Worm (Caenorhabditis elegans): ENCODE results near the gene tni-3.

Gene tni-3

DNA sequence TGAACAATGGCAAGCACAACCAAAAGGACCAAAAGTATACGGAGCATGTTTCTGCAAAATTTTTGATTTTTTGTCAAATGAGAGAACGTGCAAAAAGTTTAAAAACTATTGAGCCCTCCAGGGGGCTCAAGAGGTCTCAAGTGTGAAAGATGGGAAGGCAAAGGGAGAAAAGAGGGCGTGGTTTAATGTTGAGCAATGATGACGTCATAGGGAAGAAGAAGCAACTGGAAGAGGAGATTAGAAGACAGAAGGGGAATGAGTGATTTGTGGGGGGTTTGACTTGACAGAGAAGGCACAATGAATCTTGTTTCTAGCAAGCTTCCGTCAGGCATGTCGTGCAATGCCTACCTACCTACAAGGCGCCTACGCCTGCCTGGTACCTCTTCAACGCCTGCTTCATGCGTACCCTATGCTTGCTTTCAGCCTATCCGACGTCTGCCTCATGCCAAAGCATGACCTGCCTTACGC, 13.6 kb downstream of the tni-3 start, which contains the start of gene T20B3.14:
Gene T20B3.14 (minus strand): TSS at position 51 of the 468 bp plus-strand sequence.
- TF ChIP-seq zag-1 (tag; optimal IDR thresholded peaks at IDR 0.05): no peak
- TF ChIP-seq sma-3 (GFP tag; optimal IDR thresholded peaks at IDR 0.05): no peak
- TF ChIP-seq ceh-16 (tag; optimal IDR thresholded peaks at IDR 0.05): no peak
- peak; percentile 39 for TF ChIP-seq unc-55 (GFP tag; optimal IDR thresholded peaks at IDR 0.05)
- TF ChIP-seq ceh-82 (tag; optimal IDR thresholded peaks at IDR 0.05): no peak
- TF ChIP-seq lin-13 (GFP tag; optimal IDR thresholded peaks at IDR 0.05): no peak
- TF ChIP-seq lin-11 (tag; optimal IDR thresholded peaks at IDR 0.05): no peak

DNA sequence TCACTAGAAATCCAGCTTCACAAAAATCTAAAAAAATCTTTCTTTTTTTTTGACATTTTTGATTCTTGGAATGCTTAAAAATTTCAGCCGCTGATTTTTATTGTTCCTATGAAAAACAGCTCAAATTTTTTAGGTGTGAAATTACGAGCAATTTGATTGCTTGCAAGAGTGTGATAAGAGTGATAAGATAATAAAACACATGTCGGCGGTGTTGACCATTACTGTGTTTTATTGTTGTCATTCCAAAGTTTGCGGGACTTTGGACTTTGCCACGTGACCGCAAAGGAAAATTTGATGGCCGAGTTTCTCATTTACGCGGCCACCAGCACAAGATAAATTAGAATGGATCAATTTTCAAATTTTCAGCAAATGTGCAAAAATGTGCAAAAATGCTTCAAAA, 18.2 kb downstream of the tni-3 start:
- TF ChIP-seq fos-1 (tag; optimal IDR thresholded peaks at IDR 0.05): peak; percentile 42
- peak; percentile 45 for TF ChIP-seq gmeb-1 (tag; optimal IDR thresholded peaks at IDR 0.05)
- no peak for TF ChIP-seq nhr-23 (tag; optimal IDR thresholded peaks at IDR 0.05)
- TF ChIP-seq sma-9 (GFP tag; optimal IDR thresholded peaks at IDR 0.05): peak; percentile 29
- TF ChIP-seq sma-9 (tag; optimal IDR thresholded peaks at IDR 0.05): no peak
- TF ChIP-seq egl-27 (tag; optimal IDR thresholded peaks at IDR 0.05): no peak

DNA sequence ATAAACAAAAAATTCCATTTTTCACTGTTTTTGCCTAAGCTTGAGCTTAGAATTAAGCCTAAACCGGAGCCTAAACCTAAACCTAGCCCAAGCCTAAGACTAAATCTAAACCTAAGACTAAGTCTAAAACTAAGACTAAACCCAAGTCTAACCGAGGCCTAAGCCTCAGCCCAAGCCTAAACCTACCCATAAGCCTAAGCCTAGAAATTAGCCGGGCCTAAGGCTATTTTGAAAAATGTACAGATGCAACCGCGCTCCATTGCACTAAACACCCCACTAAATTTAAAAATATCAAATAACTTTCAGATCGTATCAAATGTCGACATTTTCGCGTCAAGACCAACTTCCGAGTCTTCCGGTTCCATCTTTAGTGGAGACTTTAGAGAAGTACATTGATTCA, 19.7 kb downstream of the tni-3 start, which contains the start of gene T20B3.1:
Gene T20B3.1 (plus strand): TSS at position 301 of the 400 bp plus-strand sequence.
- TF ChIP-seq lin-13 (GFP tag; optimal IDR thresholded peaks at IDR 0.05) (no peak), lsy-2 (tag; optimal IDR thresholded peaks at IDR 0.05) (no peak), nhr-25 (tag; optimal IDR thresholded peaks at IDR 0.05) (no peak), unc-55 (GFP tag; optimal IDR thresholded peaks at IDR 0.05) (no peak), ama-1 (optimal IDR thresholded peaks at IDR 0.05) (no peak), ztf-1 (GFP tag; conservative IDR thresholded peaks at IDR 0.05) (no peak), peb-1 (tag; optimal IDR thresholded peaks at IDR 0.05) (no peak), nhr-12 (tag; optimal IDR thresholded peaks at IDR 0.05) (no peak), ceh-16 (tag; optimal IDR thresholded peaks at IDR 0.05) (no peak), unc-39 (tag; optimal IDR thresholded peaks at IDR 0.05) (no peak)

DNA sequence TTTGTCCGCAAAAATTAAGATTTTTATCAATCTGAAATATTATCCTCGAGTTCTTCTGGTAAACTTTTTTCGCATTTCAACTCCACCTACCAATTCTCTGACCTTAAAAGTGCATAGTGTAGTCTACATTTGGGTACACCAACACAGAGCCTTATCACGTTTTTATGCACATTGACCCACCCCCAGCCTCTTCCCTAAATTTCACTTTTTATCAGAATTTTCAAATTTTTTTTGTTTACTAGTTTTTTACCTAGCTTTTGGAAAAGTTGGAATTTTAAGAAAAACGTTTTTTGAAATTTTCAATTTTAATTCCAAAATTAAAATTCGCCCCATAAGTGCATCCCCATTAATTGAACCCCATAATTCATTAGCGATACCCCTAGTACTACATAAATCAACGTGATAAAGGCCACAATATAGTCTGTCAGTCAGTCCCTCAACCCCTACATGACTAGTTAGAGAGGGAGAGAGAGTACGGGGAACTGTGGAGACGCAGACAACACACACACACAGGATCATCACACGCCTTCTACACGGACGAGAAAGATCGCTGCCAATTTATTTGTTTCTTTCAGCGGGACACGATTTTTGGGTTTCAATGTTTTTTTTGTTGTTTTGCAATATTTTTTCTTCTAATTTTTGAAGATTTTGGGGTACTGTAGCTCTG, 20.3 kb downstream of the tni-3 start:
- no peak for TF ChIP-seq skn-1 (tag; optimal IDR thresholded peaks at IDR 0.05)
- peak; percentile 42 for TF ChIP-seq mab-5 (tag; optimal IDR thresholded peaks at IDR 0.05)
- TF ChIP-seq nhr-21 (tag; optimal IDR thresholded peaks at IDR 0.05): peak; percentile 45
- peak; percentile 7 for TF ChIP-seq sma-3 (GFP tag; optimal IDR thresholded peaks at IDR 0.05)
- TF ChIP-seq nhr-25 (tag; optimal IDR thresholded peaks at IDR 0.05): peak; percentile 48
- TF ChIP-seq unc-55 (GFP tag; optimal IDR thresholded peaks at IDR 0.05): peak; percentile 10
- TF ChIP-seq ztf-1 (GFP tag; conservative IDR thresholded peaks at IDR 0.05): no peak

DNA sequence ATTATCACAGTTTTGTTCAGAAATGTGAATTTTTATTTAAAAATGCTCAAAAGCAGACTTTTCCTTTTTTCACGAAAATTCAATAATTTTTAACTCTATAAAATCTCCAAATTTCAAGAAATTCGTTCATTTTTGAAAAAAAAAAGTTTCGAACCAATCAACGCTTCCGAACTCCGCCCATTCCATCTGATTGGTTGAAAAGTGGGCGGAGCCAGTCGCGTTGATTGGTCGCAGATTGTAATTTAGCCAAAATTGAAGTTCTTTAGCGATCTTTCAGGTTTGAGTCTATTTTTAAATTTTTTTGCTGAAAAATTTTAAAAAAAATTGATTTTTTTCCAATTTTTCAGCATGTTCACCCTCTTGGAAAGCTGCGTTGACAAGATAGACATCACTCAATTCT, 22.6 kb downstream of the tni-3 start:
- TF ChIP-seq nhr-21 (tag; optimal IDR thresholded peaks at IDR 0.05): no peak
- TF ChIP-seq nhr-11 (tag; optimal IDR thresholded peaks at IDR 0.05): no peak
- TF ChIP-seq ZK546.5 (tag; optimal IDR thresholded peaks at IDR 0.05): no peak
- TF ChIP-seq fos-1 (tag; optimal IDR thresholded peaks at IDR 0.05): no peak
- TF ChIP-seq nhr-77 (tag; optimal IDR thresholded peaks at IDR 0.05): no peak
- no peak for TF ChIP-seq ama-1 (optimal IDR thresholded peaks at IDR 0.05)
- TF ChIP-seq nhr-129 (tag; optimal IDR thresholded peaks at IDR 0.05): no peak
- TF ChIP-seq lin-39 (tag; optimal IDR thresholded peaks at IDR 0.05): no peak
- no peak for TF ChIP-seq blmp-1 (tag; optimal IDR thresholded peaks at IDR 0.05; ENCODE audit: insufficient read depth)
- no peak for TF ChIP-seq nhr-23 (tag; optimal IDR thresholded peaks at IDR 0.05)
- TF ChIP-seq skn-1 (tag; optimal IDR thresholded peaks at IDR 0.05): no peak
- no peak for TF ChIP-seq lin-13 (GFP tag; optimal IDR thresholded peaks at IDR 0.05)
- TF ChIP-seq ztf-11 (tag; optimal IDR thresholded peaks at IDR 0.05): no peak
- no peak for TF ChIP-seq nhr-12 (tag; optimal IDR thresholded peaks at IDR 0.05)
- TF ChIP-seq peb-1 (tag; optimal IDR thresholded peaks at IDR 0.05): no peak

DNA sequence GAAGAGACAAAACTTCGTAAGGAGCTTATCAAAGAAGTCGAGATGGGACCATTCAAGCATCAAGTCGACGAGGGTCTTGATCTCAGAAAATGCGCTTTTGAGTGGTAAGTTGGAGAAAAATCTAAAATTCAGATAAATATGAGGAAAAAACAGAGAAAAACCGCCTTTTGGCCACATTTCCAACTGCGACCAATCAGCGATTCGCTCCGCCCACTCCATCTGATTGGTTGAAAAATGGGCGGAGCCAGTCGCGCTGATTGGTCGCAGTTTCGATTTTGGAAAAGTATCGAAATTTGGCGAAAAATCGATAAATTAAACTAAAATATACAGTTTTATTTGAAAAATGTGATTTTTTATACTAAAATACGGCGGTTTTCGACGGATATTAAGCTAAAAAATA, 23.1 kb downstream of the tni-3 start:
- no peak for TF ChIP-seq alr-1 (tag; optimal IDR thresholded peaks at IDR 0.05)
- TF ChIP-seq unc-39 (tag; optimal IDR thresholded peaks at IDR 0.05): no peak
- TF ChIP-seq lin-39 (tag; optimal IDR thresholded peaks at IDR 0.05): no peak
- TF ChIP-seq nhr-25 (tag; optimal IDR thresholded peaks at IDR 0.05): no peak
- no peak for TF ChIP-seq mdl-1 (tag; optimal IDR thresholded peaks at IDR 0.05)
- TF ChIP-seq nhr-10 (tag; optimal IDR thresholded peaks at IDR 0.05): no peak
- no peak for TF ChIP-seq ztf-1 (GFP tag; conservative IDR thresholded peaks at IDR 0.05)
- TF ChIP-seq snpc-4 (tag; optimal IDR thresholded peaks at IDR 0.05): no peak
- no peak for TF ChIP-seq elt-3 (tag; optimal IDR thresholded peaks at IDR 0.05)
- no peak for TF ChIP-seq nhr-77 (tag; optimal IDR thresholded peaks at IDR 0.05)
- no peak for TF ChIP-seq nhr-6 (tag; optimal IDR thresholded peaks at IDR 0.05)
- no peak for TF ChIP-seq sem-4 (tag; optimal IDR thresholded peaks at IDR 0.05)
- no peak for TF ChIP-seq blmp-1 (tag; optimal IDR thresholded peaks at IDR 0.05; ENCODE audit: insufficient read depth)
- TF ChIP-seq sma-9 (GFP tag; optimal IDR thresholded peaks at IDR 0.05): no peak
- no peak for TF ChIP-seq sma-9 (tag; optimal IDR thresholded peaks at IDR 0.05)

All from whole organism, L2 larva.